Fruit fly (Drosophila melanogaster): ENCODE results near the gene CG42798.

CG42798 gene

DNA sequence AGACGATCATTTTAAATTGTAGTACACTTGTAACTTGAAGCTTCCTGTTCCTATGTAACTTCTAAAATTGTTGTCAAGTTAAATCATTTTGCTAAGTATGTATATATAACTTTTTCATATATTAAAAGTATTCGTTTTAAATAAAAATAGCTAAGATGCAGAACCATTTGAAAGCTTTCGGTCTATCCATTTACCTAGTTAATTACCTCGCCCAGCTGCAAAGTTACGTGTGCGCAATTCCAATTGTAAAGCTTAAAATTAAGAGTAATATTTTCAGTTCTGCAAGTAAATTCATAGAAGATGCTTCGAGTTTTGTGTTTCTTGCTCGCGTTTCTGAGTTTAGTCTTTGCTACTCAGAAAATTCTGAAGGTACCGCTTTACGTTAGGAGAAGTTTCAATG lies 2.8 kb downstream of the CG42798 start, which contains the start of gene CG5860:
CG5860 (plus strand) TSS at position 301 of the 400 bp plus-strand sequence.
- TF ChIP-seq Met (GFP tag; optimal IDR thresholded peaks at IDR 0.05) (no peak), salr (GFP tag; optimal IDR thresholded peaks at IDR 0.05) (no peak), CG6276 (GFP tag; optimal IDR thresholded peaks at IDR 0.05) (no peak), CG31627 (GFP tag; optimal IDR thresholded peaks at IDR 0.05) (no peak), CG15336 (GFP tag; IDR thresholded peaks at IDR 0.05) (no peak), CG8319 (GFP tag; optimal IDR thresholded peaks at IDR 0.05) (no peak), lz (GFP tag; optimal IDR thresholded peaks at IDR 0.05) (no peak), CG16779 (tag; optimal IDR thresholded peaks at IDR 0.05) (no peak), Sox14 (GFP tag; optimal IDR thresholded peaks at IDR 0.05) (no peak), CG6808 (GFP tag; optimal IDR thresholded peaks at IDR 0.05) (no peak)

DNA sequence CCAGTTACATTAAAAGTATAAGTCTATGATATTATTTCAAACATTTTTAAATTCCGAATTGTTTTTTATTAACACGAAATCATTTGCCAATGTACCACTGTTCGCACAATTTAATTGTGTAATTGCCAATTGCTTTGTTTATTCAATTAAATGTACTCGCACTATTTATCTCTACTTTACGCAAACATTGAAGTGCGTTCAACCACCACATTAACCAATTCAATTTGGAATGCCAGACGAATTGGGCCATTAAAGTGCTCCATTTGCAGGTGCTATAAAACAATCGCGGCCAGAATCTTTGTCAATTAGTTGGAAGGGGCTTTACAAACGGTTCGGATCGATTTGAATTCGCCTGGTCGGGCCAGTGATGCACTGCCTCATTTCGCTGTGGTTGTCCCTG lies 4.3 kb downstream of the CG42798 start, which contains the start of gene CG5863:
CG5863 (plus strand) TSS at position 301 of the 400 bp plus-strand sequence.
- no peak for TF ChIP-seq Blimp-1 (GFP tag; optimal IDR thresholded peaks at IDR 0.05)
- TF ChIP-seq CG1621 (tag; optimal IDR thresholded peaks at IDR 0.05), result no peak
- TF ChIP-seq CG15336 (GFP tag; IDR thresholded peaks at IDR 0.05), result no peak
- no peak for TF ChIP-seq CG8319 (GFP tag; optimal IDR thresholded peaks at IDR 0.05)

DNA sequence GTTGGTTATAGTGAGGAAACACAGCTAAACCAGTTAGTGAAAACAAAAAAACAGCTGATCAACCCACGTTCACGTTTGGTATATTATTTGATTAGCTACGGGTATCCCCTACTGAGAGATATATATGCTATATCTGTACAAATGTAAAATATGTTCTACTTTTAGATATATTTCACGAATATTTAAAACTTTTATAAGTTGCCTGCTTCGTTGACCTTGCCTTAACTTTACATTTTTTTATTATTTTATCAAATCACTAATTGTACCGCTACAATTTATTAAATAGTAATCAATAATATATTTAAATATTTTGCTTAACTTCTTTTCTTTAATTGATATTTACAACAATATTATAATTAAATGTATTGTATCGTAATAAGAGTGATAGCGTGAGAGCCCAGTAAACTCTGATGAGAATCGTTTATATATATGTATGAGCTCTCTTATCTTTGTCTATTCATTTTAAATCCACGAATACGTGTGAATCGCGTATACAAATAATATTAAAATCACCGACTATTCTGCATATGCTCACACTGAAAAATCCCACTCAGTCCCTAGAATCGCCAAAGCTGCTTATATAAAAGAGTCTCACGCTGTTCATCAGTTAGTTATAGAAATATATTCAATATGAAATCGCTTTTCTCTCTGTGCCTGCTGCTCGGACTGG lies 6.1 kb downstream of the CG42798 start, which contains the start of gene CG42821:
CG42821 (plus strand) TSS at position 620 of the 670 bp plus-strand sequence.
- TF ChIP-seq net (GFP tag; optimal IDR thresholded peaks at IDR 0.05) (no peak), Eip75B (GFP tag; optimal IDR thresholded peaks at IDR 0.05) (no peak), dac (GFP tag; optimal IDR thresholded peaks at IDR 0.05) (no peak), CG8632 (GFP tag; optimal IDR thresholded peaks at IDR 0.05) (no peak), Lpt (GFP tag; optimal IDR thresholded peaks at IDR 0.05) (no peak), pdm3 (GFP tag; optimal IDR thresholded peaks at IDR 0.05) (no peak), CG3919 (GFP tag; optimal IDR thresholded peaks at IDR 0.05) (no peak), esn (GFP tag; optimal IDR thresholded peaks at IDR 0.05) (no peak), Smox (GFP tag; optimal IDR thresholded peaks at IDR 0.05) (no peak), Ets96B (tag; optimal IDR thresholded peaks at IDR 0.05) (no peak), ss (GFP tag; optimal IDR thresholded peaks at IDR 0.05) (no peak), Hr39 (GFP tag; optimal IDR thresholded peaks at IDR 0.05) (no peak), fkh (GFP tag; optimal IDR thresholded peaks at IDR 0.05) (no peak), CG7368 (GFP tag; optimal IDR thresholded peaks at IDR 0.05) (no peak)

dm6 chr3R:17413601-17414000 lies 7.1 kb downstream of the CG42798 start, which contains the start of gene CG42822:
CG42822 (plus strand) TSS chr3R:17413901.
- peak; percentile 6 for TF ChIP-seq svp (GFP tag)
- no peak for TF ChIP-seq dac (GFP tag; optimal IDR thresholded peaks at IDR 0.05)

DNA sequence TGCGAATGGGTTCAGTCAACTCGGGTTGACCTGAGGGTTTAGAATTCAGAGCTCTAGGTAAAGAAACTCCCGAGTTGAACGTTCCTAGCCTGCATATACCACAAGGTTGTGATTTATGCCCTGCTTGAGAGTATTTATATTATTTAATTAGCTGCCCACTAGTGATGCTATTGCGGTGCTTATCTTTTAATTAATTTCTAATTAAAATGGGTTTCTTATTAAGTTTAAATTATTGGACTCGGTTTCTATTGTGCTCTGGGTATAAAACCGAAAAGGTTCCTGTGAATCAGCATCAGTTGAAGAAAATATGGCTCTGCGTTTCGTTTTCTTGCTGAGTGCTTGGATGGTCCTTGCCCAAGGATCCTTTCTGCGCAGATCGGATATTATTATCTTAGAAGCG lies 9.0 kb downstream of the CG42798 start, which contains the start of gene CG5866:
CG5866 (plus strand) TSS at position 301 of the 400 bp plus-strand sequence.
- TF ChIP-seq ss (GFP tag; optimal IDR thresholded peaks at IDR 0.05) (no peak), svp (GFP tag) (peak; percentile 18)

DNA sequence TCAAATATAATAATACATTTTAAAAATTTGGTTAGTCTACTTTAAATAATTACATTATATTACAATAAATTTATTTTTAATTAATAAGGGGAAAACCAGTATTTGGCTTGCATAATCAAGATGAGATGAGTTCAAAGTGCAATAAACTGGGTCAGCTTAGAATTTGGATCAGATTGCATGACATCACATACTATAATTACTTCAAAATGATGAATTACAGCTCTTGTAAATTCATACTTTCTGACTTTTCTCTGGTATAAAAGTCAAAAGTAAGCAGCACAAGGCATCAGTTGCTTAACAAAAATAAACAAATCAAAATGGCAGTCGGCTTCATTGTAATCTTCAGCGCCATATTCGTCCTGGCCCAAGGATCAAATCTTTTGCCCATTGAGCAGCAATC lies 10.7 kb downstream of the CG42798 start, which contains the start of gene CG33333:
CG33333 (plus strand) TSS at position 301 of the 400 bp plus-strand sequence.
- TF ChIP-seq Hr4 (GFP tag; optimal IDR thresholded peaks at IDR 0.05) (no peak), Sox102F (GFP tag; optimal IDR thresholded peaks at IDR 0.05) (no peak), topi (GFP tag; optimal IDR thresholded peaks at IDR 0.05) (no peak), CG31627 (GFP tag; optimal IDR thresholded peaks at IDR 0.05) (no peak), CG6854 (GFP tag; optimal IDR thresholded peaks at IDR 0.05) (no peak), svp (GFP tag) (no peak)
